Worm (Caenorhabditis elegans) whole organism, L2 larva: Measurements from ENCODE around the gene fbxa-63.

Source experiments
- ZK546.5 ChIP-seq: sonication (generic microtip); optimal IDR thresholded peaks from 2 replicates; lab custom pipeline; 2017; ENCODE audit warnings: missing biosample characterization, missing genetic modification characterization
- aly-2 ChIP-seq: fragments of 150-350 bp; optimal IDR thresholded peaks from 2 replicates; lab custom pipeline; 2014; ENCODE audit warnings: missing biosample characterization, missing genetic modification characterization
- ama-1 ChIP-seq: fragments of 150-350 bp; optimal IDR thresholded peaks from 2 replicates; lab custom pipeline; 2018; ENCODE audit warnings: inconsistent platforms
- dmd-4 ChIP-seq: sonication (generic microtip); optimal IDR thresholded peaks from 2 replicates; lab custom pipeline; 2017; ENCODE audit warnings: missing biosample characterization, missing genetic modification characterization
- lin-13 ChIP-seq: fragments of 150-350 bp; optimal IDR thresholded peaks from 2 replicates; lab custom pipeline; 2014; ENCODE audit warnings: missing biosample characterization, missing genetic modification reagents, missing genetic modification characterization
- lin-39 ChIP-seq: fragments of 150-350 bp; optimal IDR thresholded peaks from 2 replicates; lab custom pipeline; 2014; ENCODE audit warnings: missing biosample characterization, missing genetic modification reagents, missing genetic modification characterization
- mab-5 ChIP-seq: fragments of 150-350 bp; optimal IDR thresholded peaks from 2 replicates; lab custom pipeline; 2014; ENCODE audit warnings: missing biosample characterization, missing genetic modification characterization
- nhr-11 ChIP-seq: fragments of 150-350 bp; optimal IDR thresholded peaks from 2 replicates; lab custom pipeline; 2014; ENCODE audit warnings: missing biosample characterization, missing genetic modification characterization
- nhr-12 ChIP-seq: fragments of 150-350 bp; optimal IDR thresholded peaks from 2 replicates; lab custom pipeline; 2014; ENCODE audit warnings: missing biosample characterization, missing genetic modification characterization
- nhr-237 ChIP-seq: fragments of 150-350 bp; optimal IDR thresholded peaks from 2 replicates; lab custom pipeline; 2014; ENCODE audit warnings: missing biosample characterization, missing genetic modification characterization
- skn-1 ChIP-seq: sonication (generic microtip); optimal IDR thresholded peaks from 2 replicates; lab custom pipeline; 2017; ENCODE audit warnings: missing biosample characterization, missing genetic modification characterization
- unc-39 ChIP-seq: fragments of 150-350 bp; optimal IDR thresholded peaks from 2 replicates; lab custom pipeline; 2014; ENCODE audit warnings: missing biosample characterization, missing genetic modification characterization
- ztf-11 ChIP-seq: sonication (generic microtip); optimal IDR thresholded peaks from 2 replicates; lab custom pipeline; 2017; ENCODE audit warnings: missing biosample characterization, missing genetic modification characterization

- TF ChIP-seq lin-39 (tag; lab: Kevin White, UChicago), result no peak
- peak; percentile 91 for TF ChIP-seq lin-13 (GFP tag; lab: Kevin White, UChicago)
- no peak for TF ChIP-seq dmd-4
- no peak for TF ChIP-seq unc-39
- no peak for TF ChIP-seq ZK546.5 (tag; lab: Kevin White, UChicago)
- TF ChIP-seq aly-2 (tag; lab: Kevin White, UChicago), result no peak
- TF ChIP-seq ztf-11 (tag; lab: Kevin White, UChicago), result no peak
- TF ChIP-seq ama-1 (lab: Kevin White, UChicago), result no peak
- no peak for TF ChIP-seq nhr-11 (tag; lab: Kevin White, UChicago)
- TF ChIP-seq skn-1 (tag; lab: Kevin White, UChicago), result no peak
- peak; percentile 68 for TF ChIP-seq mab-5 (tag; lab: Kevin White, UChicago)
- TF ChIP-seq nhr-237 (tag; lab: Kevin White, UChicago), result no peak
- no peak for TF ChIP-seq nhr-12
Measured at ce11 chrIII:1201958-1202596, 41.2 kb upstream of the fbxa-63 start, which contains the start of the genes mrpl-45 and Y119D3B.12.
